Fruit fly (Drosophila melanogaster) whole organism, embryonic: ENCODE data around the gene Ubc7.

Source experiments
- CG14860 ChIP-seq: fragments of 200-800 bp; sonication (Bioruptor generic); IDR thresholded peaks from 3 replicates; pipeline ENCODE4 v1.3.6; 2022; ENCODE audit warnings: missing biosample characterization, missing genetic modification characterization; ENCODE audit not compliant: partially characterized antibody
- CG15601 ChIP-seq: fragments of 200-800 bp; sonication (Bioruptor generic); optimal IDR thresholded peaks from 3 replicates; lab custom pipeline; 2019; ENCODE audit warnings: missing biosample characterization, mild to moderate bottlenecking, missing genetic modification characterization, moderate library complexity
- CkIIα-i1 ChIP-seq: fragments of 200-800 bp; sonication (Bioruptor generic); IDR thresholded peaks from 2 replicates; pipeline ENCODE4 v1.3.6; 2022; ENCODE audit warnings: missing biosample characterization, missing genetic modification characterization
- Myb ChIP-seq: fragments of 200-800 bp; sonication (Bioruptor generic); optimal IDR thresholded peaks from 2 replicates; lab custom pipeline; 2016; ENCODE audit warnings: missing biosample characterization, missing genetic modification characterization
- NfI ChIP-seq: fragments of 200-800 bp; sonication (Bioruptor generic); optimal IDR thresholded peaks from 3 replicates; lab custom pipeline; 2018; ENCODE audit warnings: missing biosample characterization, mild to moderate bottlenecking, missing genetic modification characterization, moderate library complexity
- Poxn ChIP-seq: fragments of 200-800 bp; sonication (Bioruptor generic); IDR thresholded peaks from 2 replicates; pipeline ENCODE4 v1.3.6; 2022; ENCODE audit warnings: missing biosample characterization, missing genetic modification characterization
- Sin3A ChIP-seq: fragments of >200 bp; optimal IDR thresholded peaks from 2 replicates; lab custom pipeline; 2018
- lilli ChIP-seq: fragments of 200-800 bp; sonication (Bioruptor generic); optimal IDR thresholded peaks from 3 replicates; lab custom pipeline; 2016; ENCODE audit warnings: missing biosample characterization, missing genetic modification characterization
- sim ChIP-seq: fragments of 200-800 bp; sonication (Bioruptor generic); IDR thresholded peaks from 2 replicates; pipeline ENCODE4 v1.3.6; 2022; ENCODE audit warnings: missing biosample characterization, missing genetic modification characterization
- wek ChIP-seq: fragments of 200-800 bp; sonication (Bioruptor generic); optimal IDR thresholded peaks from 3 replicates; lab custom pipeline; 2018; ENCODE audit warnings: missing biosample characterization, mild to moderate bottlenecking, missing genetic modification characterization, moderate library complexity

- TF ChIP-seq lilli (GFP tag; lab: Kevin White, UChicago): no peak
- peak; percentile 45; the same call in 1 of the 3 replicates for TF ChIP-seq CG14860 (GFP tag; lab: Robert Waterston, UW)
- TF ChIP-seq Poxn: no peak
- TF ChIP-seq CG15601 (tag; lab: Kevin White, UChicago): peak; percentile 44
- peak; percentile 94 for TF ChIP-seq Myb (GFP tag; lab: Kevin White, UChicago)
- no peak for TF ChIP-seq sim (GFP tag; lab: Robert Waterston, UW)
- TF ChIP-seq NfI (GFP tag; lab: Kevin White, UChicago): peak; percentile 8
- no peak for TF ChIP-seq CkIIα-i1
- no peak for TF ChIP-seq wek (GFP tag; lab: Kevin White, UChicago)
- TF ChIP-seq Sin3A: peak; percentile 2
Observed at dm6 chrX:16547390-16547789, 46.1 kb upstream of the Ubc7 start, which contains the start of gene CG9902.
